Worm (Caenorhabditis elegans) whole organism, L4/young adult: ENCODE data around the gene T01D1.3.

Experiments
- W03F9.2 ChIP-seq: fragments of 150-350 bp; optimal IDR thresholded peaks from 2 replicates; lab custom pipeline; 2014; ENCODE audit warnings: missing biosample characterization, missing genetic modification characterization
- dao-5 ChIP-seq: sonication (generic microtip); optimal IDR thresholded peaks from 2 replicates; lab custom pipeline; 2016; ENCODE audit warnings: missing genotype, missing genetic modification characterization, moderate library complexity, missing compliant biosample characterization
- him-1 ChIP-seq: sonication (generic microtip); optimal IDR thresholded peaks from 2 replicates; lab custom pipeline; 2016; ENCODE audit warnings: missing genotype, missing genetic modification reagents, missing genetic modification characterization, missing compliant biosample characterization

The T01D1.3 gene

ce11 chrII:175868-176267, at the start of gene T01D1.3:
Gene T01D1.3, minus strand, starts transcription at chrII:175968.
- no peak for TF ChIP-seq him-1 (tag; lab: Kevin White, UChicago)
- TF ChIP-seq dao-5, result no peak
- no peak for TF ChIP-seq W03F9.2 (tag; lab: Kevin White, UChicago)

- TF ChIP-seq W03F9.2 (tag; lab: Kevin White, UChicago), result peak; percentile 17
- no peak for TF ChIP-seq dao-5
Measured at ce11 chrII:221212-221611, 45.4 kb upstream of the T01D1.3 start.

- no peak for TF ChIP-seq W03F9.2 (tag; lab: Kevin White, UChicago)
- TF ChIP-seq dao-5, result no peak
Measured at ce11 chrII:220602-221001, 44.8 kb upstream of the T01D1.3 start, which contains the start of gene ubxn-3. Gene ubxn-3, minus strand, starts transcription at chrII:220667.

ce11 chrII:219846-220503, 44.2 kb upstream of the T01D1.3 start:
- no peak for TF ChIP-seq him-1 (tag; lab: Kevin White, UChicago)
- no peak for TF ChIP-seq W03F9.2 (tag; lab: Kevin White, UChicago)
- no peak for TF ChIP-seq dao-5

ce11 chrII:217308-217707, 41.5 kb upstream of the T01D1.3 start:
- TF ChIP-seq W03F9.2 (tag; lab: Kevin White, UChicago) (no peak), him-1 (tag; lab: Kevin White, UChicago) (no peak), dao-5 (no peak)

- TF ChIP-seq W03F9.2 (tag; lab: Kevin White, UChicago) (peak; percentile 89), him-1 (tag; lab: Kevin White, UChicago) (peak; percentile 52), dao-5 (no peak)
Measured at ce11 chrII:216598-216997, 40.8 kb upstream of the T01D1.3 start, which contains the start of gene F48A11.4. Gene F48A11.4, minus strand, starts transcription at chrII:216621.

ce11 chrII:208097-208496, 32.3 kb upstream of the T01D1.3 start:
- TF ChIP-seq dao-5 (no peak), him-1 (tag; lab: Kevin White, UChicago) (no peak), W03F9.2 (tag; lab: Kevin White, UChicago) (no peak)

ce11 chrII:196685-197084, 20.9 kb upstream of the T01D1.3 start, which contains the start of gene chs-2:
Gene chs-2, plus strand, starts transcription at chrII:196985.
- TF ChIP-seq him-1 (tag; lab: Kevin White, UChicago) (no peak), W03F9.2 (tag; lab: Kevin White, UChicago) (no peak), dao-5 (no peak)

- TF ChIP-seq W03F9.2 (tag; lab: Kevin White, UChicago), result no peak
- TF ChIP-seq him-1 (tag; lab: Kevin White, UChicago), result no peak
- TF ChIP-seq dao-5, result no peak
Measured at ce11 chrII:194458-194857, 18.7 kb upstream of the T01D1.3 start, which contains the start of gene abu-11. Gene abu-11, minus strand, starts transcription at chrII:194558.

- no peak for TF ChIP-seq him-1 (tag; lab: Kevin White, UChicago)
- no peak for TF ChIP-seq dao-5
- no peak for TF ChIP-seq W03F9.2 (tag; lab: Kevin White, UChicago)
Measured at ce11 chrII:192584-192983, 16.8 kb upstream of the T01D1.3 start.

ce11 chrII:188967-189366, 13.2 kb upstream of the T01D1.3 start, which contains the start of gene T01D1.5:
Gene T01D1.5, minus strand, starts transcription at chrII:189067.
- TF ChIP-seq W03F9.2 (tag; lab: Kevin White, UChicago), result no peak
- TF ChIP-seq him-1 (tag; lab: Kevin White, UChicago), result no peak

- no peak for TF ChIP-seq W03F9.2 (tag; lab: Kevin White, UChicago)
- TF ChIP-seq him-1 (tag; lab: Kevin White, UChicago), result no peak
- no peak for TF ChIP-seq dao-5
Measured at ce11 chrII:186504-186903, 10.7 kb upstream of the T01D1.3 start, which contains the start of gene T01D1.8. Gene T01D1.8, plus strand, starts transcription at chrII:186739.

ce11 chrII:178993-179392, 3.2 kb upstream of the T01D1.3 start, which contains the start of gene T01D1.4:
Gene T01D1.4, minus strand, starts transcription at chrII:179093.
- TF ChIP-seq dao-5 (no peak), W03F9.2 (tag; lab: Kevin White, UChicago) (no peak), him-1 (tag; lab: Kevin White, UChicago) (no peak)

ce11 chrII:178146-178545, 2.4 kb upstream of the T01D1.3 start:
- TF ChIP-seq W03F9.2 (tag; lab: Kevin White, UChicago) (no peak), him-1 (tag; lab: Kevin White, UChicago) (no peak), dao-5 (no peak)

ce11 chrII:176622-177021, 854 bp upstream of the T01D1.3 start:
- TF ChIP-seq him-1 (tag; lab: Kevin White, UChicago), result no peak
- TF ChIP-seq dao-5, result no peak
- TF ChIP-seq W03F9.2 (tag; lab: Kevin White, UChicago), result no peak
